Fruit fly (Drosophila melanogaster) whole organism, embryonic: ENCODE measurements around the gene CG32855.

Source experiments
- Atf6 ChIP-seq: fragments of 200-800 bp; sonication (Bioruptor generic); IDR thresholded peaks from 2 replicates; pipeline ENCODE4 v1.3.6; 2022; ENCODE audit warnings: missing biosample characterization, missing genetic modification characterization
- Bdp1 ChIP-seq: fragments of 200-800 bp; sonication (Bioruptor generic); optimal IDR thresholded peaks from 3 replicates; lab custom pipeline; 2016; ENCODE audit warnings: missing biosample characterization, missing genetic modification characterization
- CG10147 ChIP-seq: fragments of 200-800 bp; sonication (Bioruptor generic); optimal IDR thresholded peaks from 2 replicates; lab custom pipeline; 2019; ENCODE audit warnings: missing biosample characterization, mild to moderate bottlenecking, missing genetic modification characterization, moderate library complexity
- CG10431 ChIP-seq: fragments of 200-800 bp; sonication (Bioruptor generic); optimal IDR thresholded peaks from 3 replicates; lab custom pipeline; 2018; ENCODE audit warnings: missing biosample characterization, mild to moderate bottlenecking, missing genetic modification characterization
- CG10543 ChIP-seq: fragments of 200-800 bp; sonication (Bioruptor generic); optimal IDR thresholded peaks from 3 replicates; lab custom pipeline; 2017; ENCODE audit warnings: missing biosample characterization, mild to moderate bottlenecking, missing genetic modification characterization, moderate library complexity
- CG10979 ChIP-seq: fragments of 200-800 bp; sonication (Bioruptor generic); optimal IDR thresholded peaks from 2 replicates; lab custom pipeline; 2018; ENCODE audit warnings: missing biosample characterization, mild to moderate bottlenecking, missing genetic modification characterization, moderate library complexity
- CG11247 ChIP-seq: fragments of 200-800 bp; sonication (Bioruptor generic); IDR thresholded peaks from 2 replicates; pipeline ENCODE4 v1.3.6; 2022; ENCODE audit warnings: missing biosample characterization, missing genetic modification characterization
- CG11695 ChIP-seq: fragments of 200-800 bp; sonication (Bioruptor generic); IDR thresholded peaks from 3 replicates; pipeline ENCODE4 v1.3.6; 2022; ENCODE audit warnings: missing biosample characterization, missing genetic modification characterization
- CG12942 ChIP-seq: fragments of 200-800 bp; sonication (Bioruptor generic); optimal IDR thresholded peaks from 3 replicates; lab custom pipeline; 2016; ENCODE audit warnings: missing biosample characterization, missing genetic modification characterization
- CG13123 ChIP-seq: fragments of 200-800 bp; sonication (Bioruptor generic); optimal IDR thresholded peaks from 2 replicates; lab custom pipeline; 2016; ENCODE audit warnings: missing biosample characterization, missing genetic modification characterization
- CG15073 ChIP-seq: fragments of 200-800 bp; sonication (Bioruptor generic); optimal IDR thresholded peaks from 2 replicates; lab custom pipeline; 2016; ENCODE audit warnings: missing biosample characterization, missing genetic modification characterization
- CG15601 ChIP-seq: fragments of 200-800 bp; sonication (Bioruptor generic); optimal IDR thresholded peaks from 3 replicates; lab custom pipeline; 2019; ENCODE audit warnings: missing biosample characterization, mild to moderate bottlenecking, missing genetic modification characterization, moderate library complexity
- CG1647 ChIP-seq: fragments of 200-800 bp; sonication (Bioruptor generic); optimal IDR thresholded peaks from 3 replicates; lab custom pipeline; 2016; ENCODE audit warnings: missing biosample characterization, missing genetic modification characterization
- CG16779 ChIP-seq: fragments of 200-800 bp; sonication (Bioruptor generic); IDR thresholded peaks from 2 replicates; pipeline ENCODE4 v1.3.6; 2022; ENCODE audit warnings: missing biosample characterization, missing genetic modification characterization
- CG18619 ChIP-seq: fragments of 200-800 bp; sonication (Bioruptor generic); optimal IDR thresholded peaks from 3 replicates; lab custom pipeline; 2017; ENCODE audit warnings: missing biosample characterization, mild to moderate bottlenecking, missing genetic modification characterization
- CG30431 ChIP-seq: fragments of 200-800 bp; sonication (Bioruptor generic); optimal IDR thresholded peaks from 2 replicates; lab custom pipeline; 2017; ENCODE audit warnings: missing biosample characterization, missing genetic modification characterization
- CG31441 ChIP-seq: fragments of 200-800 bp; sonication (Bioruptor generic); IDR thresholded peaks from 2 replicates; pipeline ENCODE4 v1.3.6; 2022; ENCODE audit warnings: missing biosample characterization, missing genetic modification characterization
- CG4424 ChIP-seq: fragments of 200-800 bp; sonication (Bioruptor generic); optimal IDR thresholded peaks from 3 replicates; lab custom pipeline; 2016; ENCODE audit warnings: missing biosample characterization, missing genetic modification characterization
- CG4854 ChIP-seq: fragments of 200-800 bp; sonication (Bioruptor generic); optimal IDR thresholded peaks from 2 replicates; lab custom pipeline; 2016; ENCODE audit warnings: missing biosample characterization, missing genetic modification characterization, inconsistent platforms
- CG9797 ChIP-seq: fragments of 200-800 bp; sonication (Bioruptor generic); optimal IDR thresholded peaks from 3 replicates; lab custom pipeline; 2018; ENCODE audit warnings: missing biosample characterization, mild to moderate bottlenecking, missing genetic modification characterization
- CHES-1-like ChIP-seq: fragments of 200-800 bp; sonication (Bioruptor generic); optimal IDR thresholded peaks from 2 replicates; lab custom pipeline; 2016; ENCODE audit warnings: missing biosample characterization, missing genetic modification characterization
- D ChIP-seq, 2 experiments: fragments of 200-800 bp in 1 of 2; fragments of >200 bp in 1 of 2; sonication (Bioruptor generic) in 1 of 2; optimal IDR thresholded peaks; 2 replicates in 1 of 2; 3 replicates in 1 of 2; lab custom pipeline; 2017; ENCODE audit warnings: mild to moderate bottlenecking in 1 of 2, missing biosample characterization in 1 of 2, missing genetic modification characterization in 1 of 2, missing genetic modification reagents in 1 of 2
- Dip2 ChIP-seq: fragments of 200-800 bp; sonication (Bioruptor generic); IDR thresholded peaks from 2 replicates; pipeline ENCODE4 v1.3.6; 2022; ENCODE audit warnings: missing biosample characterization, missing genetic modification characterization
- H15 ChIP-seq: fragments of 200-800 bp; sonication (Bioruptor generic); IDR thresholded peaks from 3 replicates; pipeline ENCODE4 v1.3.6; 2022; ENCODE audit warnings: missing biosample characterization, missing genetic modification characterization
- Hr39 ChIP-seq: fragments of >200 bp; optimal IDR thresholded peaks from 2 replicates; lab custom pipeline; 2017
- Hsf ChIP-seq: fragments of 200-800 bp; sonication (Bioruptor generic); optimal IDR thresholded peaks from 3 replicates; lab custom pipeline; 2016; ENCODE audit warnings: missing biosample characterization, missing genetic modification characterization
- Lhr ChIP-seq: fragments of 200-800 bp; sonication (Bioruptor generic); optimal IDR thresholded peaks from 3 replicates; lab custom pipeline; 2017; ENCODE audit warnings: mild to moderate bottlenecking, missing biosample characterization, missing genetic modification reagents, missing genetic modification characterization
- Meics ChIP-seq: fragments of 200-800 bp; sonication (Bioruptor generic); optimal IDR thresholded peaks from 2 replicates; lab custom pipeline; 2017; ENCODE audit warnings: missing biosample characterization, mild to moderate bottlenecking, missing genetic modification characterization
- NfI ChIP-seq: fragments of 200-800 bp; sonication (Bioruptor generic); optimal IDR thresholded peaks from 3 replicates; lab custom pipeline; 2018; ENCODE audit warnings: missing biosample characterization, mild to moderate bottlenecking, missing genetic modification characterization, moderate library complexity
- Oaz ChIP-seq: fragments of 200-800 bp; sonication (Bioruptor generic); IDR thresholded peaks from 2 replicates; pipeline ENCODE4 v1.3.6; 2022; ENCODE audit warnings: missing biosample characterization, missing genetic modification characterization
- Spps ChIP-seq: fragments of 200-800 bp; sonication (Bioruptor generic); optimal IDR thresholded peaks from 2 replicates; lab custom pipeline; 2018; ENCODE audit warnings: missing biosample characterization, mild to moderate bottlenecking, missing genetic modification characterization
- Xrp1 ChIP-seq: fragments of 200-800 bp; sonication (Bioruptor generic); IDR thresholded peaks from 2 replicates; pipeline ENCODE4 v1.3.6; 2022; ENCODE audit warnings: missing biosample characterization, missing genetic modification characterization
- ab ChIP-seq: fragments of 200-800 bp; sonication (Bioruptor generic); optimal IDR thresholded peaks from 2 replicates; lab custom pipeline; 2016; ENCODE audit warnings: missing biosample characterization, missing genetic modification characterization
- ase ChIP-seq: fragments of 200-800 bp; sonication (Bioruptor generic); IDR thresholded peaks from 3 replicates; pipeline ENCODE4 v1.3.6; 2022; ENCODE audit warnings: missing biosample characterization, missing genetic modification characterization
- crc ChIP-seq: fragments of 200-800 bp; sonication (Bioruptor generic); optimal IDR thresholded peaks from 2 replicates; lab custom pipeline; 2016; ENCODE audit warnings: missing biosample characterization, missing genetic modification characterization
- crol ChIP-seq: fragments of 200-800 bp; sonication (Bioruptor generic); IDR thresholded peaks from 2 replicates; pipeline ENCODE4 v1.3.6; 2022; ENCODE audit warnings: missing biosample characterization, missing genetic modification characterization
- crp ChIP-seq, 2 experiments: fragments of 200-800 bp; sonication (Bioruptor generic); optimal IDR thresholded peaks; 2 replicates in 1 of 2; 3 replicates in 1 of 2; lab custom pipeline; 2017; ENCODE audit warnings: missing biosample characterization in 2 of 2, missing genetic modification characterization in 2 of 2, mild to moderate bottlenecking in 1 of 2, moderate library complexity in 1 of 2
- da ChIP-seq: fragments of 200-800 bp; sonication (Bioruptor generic); optimal IDR thresholded peaks from 2 replicates; lab custom pipeline; 2016; ENCODE audit warnings: missing biosample characterization, missing genetic modification characterization
- dan ChIP-seq: fragments of 200-800 bp; sonication (Bioruptor generic); IDR thresholded peaks from 2 replicates; pipeline ENCODE4 v1.3.6; 2022; ENCODE audit warnings: missing biosample characterization, missing genetic modification characterization
- dpn ChIP-seq, 2 experiments: fragments of 200-800 bp; sonication (Bioruptor generic); optimal IDR thresholded peaks; 3 replicates each; lab custom pipeline; 2016; ENCODE audit warnings: missing biosample characterization in 2 of 2, missing genetic modification characterization in 2 of 2
- exex ChIP-seq: fragments of 200-800 bp; sonication (Bioruptor generic); optimal IDR thresholded peaks from 4 replicates; lab custom pipeline; 2018; ENCODE audit warnings: missing biosample characterization, mild to moderate bottlenecking, missing genetic modification characterization, moderate library complexity
- fd102C ChIP-seq: fragments of 200-800 bp; sonication (Bioruptor generic); optimal IDR thresholded peaks from 2 replicates; lab custom pipeline; 2018; ENCODE audit warnings: missing biosample characterization, mild to moderate bottlenecking, missing genetic modification characterization, moderate library complexity
- fd3F ChIP-seq: fragments of 200-800 bp; sonication (Bioruptor generic); optimal IDR thresholded peaks from 2 replicates; lab custom pipeline; 2018; ENCODE audit warnings: missing biosample characterization, mild to moderate bottlenecking, missing genetic modification characterization, moderate library complexity
- knrl ChIP-seq: fragments of 200-800 bp; sonication (Bioruptor generic); IDR thresholded peaks from 3 replicates; pipeline ENCODE4 v1.3.6; 2022; ENCODE audit warnings: missing biosample characterization, missing genetic modification characterization; ENCODE audit not compliant: partially characterized antibody
- onecut ChIP-seq: fragments of 200-800 bp; sonication (Bioruptor generic); IDR thresholded peaks from 2 replicates; pipeline ENCODE4 v1.3.6; 2022; ENCODE audit warnings: missing biosample characterization, missing genetic modification characterization
- pzg ChIP-seq: fragments of 200-800 bp; sonication (Bioruptor generic); optimal IDR thresholded peaks from 3 replicates; lab custom pipeline; 2018; ENCODE audit warnings: missing biosample characterization, mild to moderate bottlenecking, missing genetic modification characterization, moderate library complexity
- sd ChIP-seq: fragments of 200-800 bp; sonication (Bioruptor generic); optimal IDR thresholded peaks from 3 replicates; lab custom pipeline; 2018; ENCODE audit warnings: missing biosample characterization, mild to moderate bottlenecking, missing genetic modification characterization, moderate library complexity
- sim ChIP-seq: fragments of 200-800 bp; sonication (Bioruptor generic); IDR thresholded peaks from 2 replicates; pipeline ENCODE4 v1.3.6; 2022; ENCODE audit warnings: missing biosample characterization, missing genetic modification characterization
- so ChIP-seq: fragments of 200-800 bp; sonication (Bioruptor generic); IDR thresholded peaks from 3 replicates; pipeline ENCODE4 v1.3.6; 2022; ENCODE audit warnings: missing biosample characterization, missing genetic modification characterization
- zen2 ChIP-seq: fragments of 200-800 bp; sonication (Bioruptor generic); IDR thresholded peaks from 3 replicates; pipeline ENCODE4 v1.3.6; 2022; ENCODE audit warnings: missing biosample characterization, missing genetic modification characterization; ENCODE audit not compliant: partially characterized antibody
- zfh2 ChIP-seq: fragments of 200-800 bp; sonication (Bioruptor generic); optimal IDR thresholded peaks from 2 replicates; lab custom pipeline; 2016; ENCODE audit warnings: missing biosample characterization, missing genetic modification characterization

Gene CG32855

DNA sequence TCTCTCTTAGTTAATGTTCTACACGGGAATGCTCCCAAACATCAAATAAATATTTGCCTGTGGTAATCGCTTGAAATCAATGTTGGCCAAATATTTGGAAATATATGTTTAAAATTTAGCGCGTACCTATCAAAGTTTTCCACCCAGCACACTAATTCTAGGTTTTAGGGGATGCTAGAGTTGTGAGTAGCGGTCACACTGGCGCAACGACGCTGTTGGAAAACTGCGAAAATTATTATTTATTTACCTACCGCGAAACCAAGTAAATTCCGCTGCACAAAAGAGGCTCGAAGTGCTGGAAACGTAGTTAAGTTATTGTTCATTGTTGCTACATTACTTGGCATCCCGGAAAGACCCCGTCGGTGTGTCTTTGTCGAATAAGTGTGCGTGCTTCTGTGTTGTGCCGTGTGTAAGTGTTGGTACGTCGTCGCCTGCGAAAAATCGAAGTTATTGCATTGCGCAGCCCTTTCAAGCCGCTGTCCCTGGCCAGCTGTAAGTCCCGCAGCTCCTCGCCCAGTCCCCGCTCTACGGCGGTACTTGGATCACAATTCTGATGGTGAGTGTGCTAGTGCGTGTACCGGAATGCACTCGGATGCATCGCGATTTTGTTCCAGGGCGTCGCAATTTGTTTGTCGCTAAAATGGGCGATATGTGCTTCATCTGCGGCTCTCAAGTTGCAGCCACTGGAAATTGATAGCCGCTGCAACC, 30.0 kb downstream of the CG32855 start, which contains the start of gene msps (continued):
- TF ChIP-seq CG31441 (GFP tag; lab: Robert Waterston, UW) (no peak), Meics (no peak), zfh2 (GFP tag; lab: Kevin White, UChicago) (no peak), NfI (GFP tag; lab: Kevin White, UChicago) (no peak), CG9797 (GFP tag; lab: Kevin White, UChicago) (peak; percentile 87), CG10543 (GFP tag; lab: Kevin White, UChicago) (no peak), CG15601 (tag; lab: Kevin White, UChicago) (no peak), zen2 (GFP tag; lab: Robert Waterston, UW) (no peak), CG1647 (GFP tag; lab: Kevin White, UChicago) (no peak), crol (GFP tag; lab: Robert Waterston, UW) (no peak), CG12942 (GFP tag; lab: Kevin White, UChicago) (no peak), onecut (GFP tag; lab: Robert Waterston, UW) (peak; percentile 90), knrl (GFP tag; lab: Robert Waterston, UW) (peak; percentile 45; the same call in 2 of the 3 replicates), CHES-1-like (GFP tag; lab: Kevin White, UChicago) (peak; percentile 36), crp (GFP tag; optimal IDR thresholded peaks at IDR 0.05; lab: Kevin White, UChicago) (no peak), Lhr (GFP tag; lab: Kevin White, UChicago) (no peak), Hsf (GFP tag; lab: Kevin White, UChicago) (no peak), fd3F (GFP tag; lab: Kevin White, UChicago) (no peak), CG4424 (GFP tag; lab: Kevin White, UChicago) (no peak), CG13123 (GFP tag; lab: Kevin White, UChicago) (no peak), da (no peak), pzg (GFP tag; lab: Kevin White, UChicago) (peak; percentile 84), CG16779 (GFP tag; lab: Robert Waterston, UW) (no peak), Atf6 (GFP tag; lab: Robert Waterston, UW) (no peak), fd102C (GFP tag; lab: Kevin White, UChicago) (no peak), CG11695 (GFP tag; lab: Robert Waterston, UW) (no peak), CG18619 (GFP tag; lab: Kevin White, UChicago) (no peak), Xrp1 (GFP tag; lab: Robert Waterston, UW) (no peak), H15 (GFP tag; lab: Robert Waterston, UW) (no peak), dpn (GFP tag; optimal IDR thresholded peaks at IDR 0.05; lab: Kevin White, UChicago) (no peak), Spps (tag; lab: Kevin White, UChicago) (no peak), exex (tag; lab: Kevin White, UChicago) (no peak), CG10979 (no peak), ab (GFP tag; lab: Kevin White, UChicago) (no peak), Bdp1 (GFP tag; lab: Kevin White, UChicago) (no peak), CG11247 (GFP tag; lab: Robert Waterston, UW) (no peak), Oaz (GFP tag; lab: Robert Waterston, UW) (no peak), CG4854 (GFP tag; lab: Kevin White, UChicago) (no peak), sd (tag; lab: Kevin White, UChicago) (no peak), CG30431 (GFP tag; lab: Kevin White, UChicago) (no peak), D (optimal IDR thresholded peaks at IDR 0.05; lab: Kevin White, UChicago) (no peak), D (GFP tag; optimal IDR thresholded peaks at IDR 0.05; lab: Kevin White, UChicago) (no peak), sim (GFP tag; lab: Robert Waterston, UW) (no peak), CG10431 (no peak), CG10147 (GFP tag; lab: Kevin White, UChicago) (no peak), so (GFP tag; lab: Robert Waterston, UW) (no peak), ase (GFP tag; lab: Robert Waterston, UW) (no peak), crc (GFP tag; lab: Kevin White, UChicago) (no peak), dan (GFP tag; lab: Robert Waterston, UW) (no peak), Hr39 (no peak), Dip2 (GFP tag; lab: Robert Waterston, UW) (no peak), CG15073 (GFP tag; lab: Kevin White, UChicago) (no peak)
